Fruit fly (Drosophila melanogaster) whole organism, adult: ENCODE data around the gene Amun.
A peak's percentile ranks its signal among the peaks of the same experiment; 100 is the strongest.

Experiments
- CG11617 ChIP-seq: fragments of 200-800 bp; sonication (Bioruptor generic); optimal IDR thresholded peaks from 2 replicates; lab custom pipeline; 2017; ENCODE audit warnings: mild to moderate bottlenecking, missing biosample characterization, missing genetic modification reagents, missing genetic modification characterization
- CG12768 ChIP-seq: fragments of 200-800 bp; sonication (Bioruptor generic); optimal IDR thresholded peaks from 2 replicates; lab custom pipeline; 2017; ENCODE audit warnings: missing biosample characterization, missing genetic modification characterization, mild to moderate bottlenecking, moderate library complexity, missing genetic modification reagents
- CG14711 ChIP-seq: fragments of 200-800 bp; sonication (Bioruptor generic); optimal IDR thresholded peaks from 2 replicates; lab custom pipeline; 2018; ENCODE audit warnings: missing biosample characterization, mild to moderate bottlenecking, missing genetic modification characterization, moderate library complexity
- CG1620 ChIP-seq: fragments of 200-800 bp; sonication (Bioruptor generic); optimal IDR thresholded peaks from 2 replicates; lab custom pipeline; 2016; ENCODE audit warnings: missing biosample characterization, missing genetic modification characterization
- CG33017 ChIP-seq: fragments of 200-800 bp; sonication (Bioruptor generic); optimal IDR thresholded peaks from 2 replicates; lab custom pipeline; 2018; ENCODE audit warnings: missing biosample characterization, mild to moderate bottlenecking, missing genetic modification characterization, moderate library complexity
- CG5204 ChIP-seq: fragments of 200-800 bp; sonication (Bioruptor generic); optimal IDR thresholded peaks from 2 replicates; lab custom pipeline; 2016; ENCODE audit warnings: missing biosample characterization, missing genetic modification characterization
- CG7045 ChIP-seq: fragments of 200-800 bp; sonication (Bioruptor generic); optimal IDR thresholded peaks from 2 replicates; lab custom pipeline; 2017; ENCODE audit warnings: missing biosample characterization, mild to moderate bottlenecking, missing genetic modification characterization
- CG7101 ChIP-seq: fragments of 200-800 bp; sonication (Bioruptor generic); optimal IDR thresholded peaks from 2 replicates; lab custom pipeline; 2018; ENCODE audit warnings: missing biosample characterization, mild to moderate bottlenecking, missing genetic modification characterization, moderate library complexity
- Clk ChIP-seq: fragments of 200-800 bp; sonication (Bioruptor generic); optimal IDR thresholded peaks from 2 replicates; lab custom pipeline; 2017; ENCODE audit warnings: missing biosample characterization, missing genetic modification characterization
- Crg-1 ChIP-seq: fragments of 200-800 bp; sonication (Bioruptor generic); optimal IDR thresholded peaks from 2 replicates; lab custom pipeline; 2016; ENCODE audit warnings: missing biosample characterization, missing genetic modification characterization
- Hr96 ChIP-seq: fragments of 200-800 bp; sonication (Bioruptor generic); optimal IDR thresholded peaks from 2 replicates; lab custom pipeline; 2016; ENCODE audit warnings: missing biosample characterization, missing genetic modification characterization
- Mnt ChIP-seq: fragments of 200-800 bp; sonication (Bioruptor generic); optimal IDR thresholded peaks from 2 replicates; lab custom pipeline; 2016; ENCODE audit warnings: missing biosample characterization, mild to moderate bottlenecking, missing genetic modification characterization
- bab1 ChIP-seq: fragments of 200-800 bp; sonication (Bioruptor generic); optimal IDR thresholded peaks from 3 replicates; lab custom pipeline; 2019; ENCODE audit warnings: missing biosample characterization, mild to moderate bottlenecking, missing genetic modification characterization, moderate library complexity
- cic ChIP-seq: fragments of 200-800 bp; sonication (Bioruptor generic); optimal IDR thresholded peaks from 2 replicates; lab custom pipeline; 2017; ENCODE audit warnings: missing biosample characterization, mild to moderate bottlenecking, missing genetic modification characterization, moderate library complexity
- cnc ChIP-seq, 2 experiments: fragments of >200 bp; optimal IDR thresholded peaks; 2 replicates each; lab custom pipeline; 2017
- kay ChIP-seq: fragments of 200-800 bp; sonication (Bioruptor generic); peaks from one replicate; lab custom pipeline; 2016; ENCODE audit warnings: missing biosample characterization, missing genetic modification characterization, borderline replicate concordance
- ovo ChIP-seq: fragments of 200-800 bp; sonication (Bioruptor generic); optimal IDR thresholded peaks from 2 replicates; lab custom pipeline; 2016; ENCODE audit warnings: missing biosample characterization, missing genetic modification characterization
- pad ChIP-seq: fragments of 200-800 bp; sonication (Bioruptor generic); optimal IDR thresholded peaks from 3 replicates; lab custom pipeline; 2017; ENCODE audit warnings: missing biosample characterization, missing genetic modification characterization, mild to moderate bottlenecking, moderate library complexity, missing genetic modification reagents
- tj ChIP-seq: fragments of 200-800 bp; sonication (Bioruptor generic); optimal IDR thresholded peaks from 3 replicates; lab custom pipeline; 2017; ENCODE audit warnings: missing biosample characterization, mild to moderate bottlenecking, missing genetic modification characterization, moderate library complexity
- toe ChIP-seq: fragments of 200-800 bp; sonication (Bioruptor generic); optimal IDR thresholded peaks from 2 replicates; lab custom pipeline; 2016; ENCODE audit warnings: missing biosample characterization, missing genetic modification characterization

Gene Amun

DNA sequence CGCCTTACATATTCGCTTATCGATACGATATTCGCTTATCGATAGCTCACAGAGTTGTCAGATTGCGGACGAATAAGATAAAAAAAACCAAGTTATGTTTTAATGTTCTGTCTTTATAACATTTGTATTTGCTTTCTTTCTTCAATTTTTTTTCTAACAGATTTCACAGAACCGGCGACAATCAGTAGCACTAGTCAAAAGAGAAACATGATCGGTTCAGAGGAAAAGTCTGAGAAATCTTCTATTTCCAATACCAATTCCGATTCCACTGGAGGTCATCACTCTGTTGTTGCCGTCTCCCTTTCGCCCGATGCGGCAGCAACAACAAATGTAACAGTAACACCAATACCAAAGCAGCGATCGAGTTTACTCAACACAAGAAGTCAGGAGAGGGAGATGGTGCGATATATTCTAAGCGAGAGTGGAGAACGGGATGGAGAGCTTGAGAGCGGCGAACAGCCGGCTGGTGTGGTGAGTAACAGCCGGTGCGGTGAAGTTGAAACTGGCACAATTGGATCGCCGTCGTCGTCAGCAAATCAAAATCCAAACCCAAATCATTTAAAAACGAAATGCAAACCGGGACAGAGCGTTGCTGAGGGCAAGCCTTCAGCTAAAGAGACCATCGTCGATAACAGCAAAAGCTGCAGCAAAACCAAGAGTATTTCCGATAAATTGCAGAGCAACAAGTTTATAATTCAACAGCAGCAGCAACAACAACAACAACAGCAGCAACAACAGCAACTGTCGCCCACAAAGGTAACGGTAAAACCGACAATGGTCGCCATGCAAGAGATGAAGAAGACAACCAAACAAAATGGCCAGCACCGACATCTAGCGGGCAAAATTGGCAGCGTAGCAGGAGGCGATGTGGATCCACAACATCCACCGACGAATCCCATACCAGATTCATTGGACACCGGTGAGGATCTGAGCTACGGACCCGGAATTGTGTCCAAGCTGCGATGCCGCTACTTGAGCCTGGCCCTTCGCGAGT is 33.5 kb downstream of the Amun start:
- TF ChIP-seq CG7045 (GFP tag; lab: Kevin White, UChicago) (no peak), pad (peak; percentile 97), CG11617 (GFP tag; lab: Kevin White, UChicago) (peak; percentile 49), kay (GFP tag; lab: Kevin White, UChicago) (no peak), Hr96 (GFP tag; lab: Kevin White, UChicago) (peak; percentile 71), bab1 (peak; percentile 76), Crg-1 (GFP tag; lab: Kevin White, UChicago) (peak; percentile 53), CG33017 (tag; lab: Kevin White, UChicago) (no peak), tj (GFP tag; lab: Kevin White, UChicago) (peak; percentile 72), CG7101 (tag; lab: Kevin White, UChicago) (peak; percentile 70), CG1620 (GFP tag; lab: Kevin White, UChicago) (peak; percentile 54), ovo (GFP tag; lab: Kevin White, UChicago) (peak; percentile 90), CG12768 (GFP tag; lab: Kevin White, UChicago) (peak; percentile 18), Clk (GFP tag; lab: Kevin White, UChicago) (no peak), cnc (optimal IDR thresholded peaks at IDR 0.05; lab: Kevin White, UChicago) (no peak), CG14711 (tag; lab: Kevin White, UChicago) (peak; percentile 95), Mnt (GFP tag; lab: Kevin White, UChicago) (peak; percentile 69), toe (GFP tag; lab: Kevin White, UChicago) (peak; percentile 35), cic (GFP tag; lab: Kevin White, UChicago) (peak; percentile 11), CG5204 (GFP tag; lab: Kevin White, UChicago) (no peak)

dm6 chrX:11680405-11680804 is 35.0 kb downstream of the Amun start:
- TF ChIP-seq Mnt (GFP tag; lab: Kevin White, UChicago): no peak
- peak; percentile 9 for TF ChIP-seq CG14711 (tag; lab: Kevin White, UChicago)
- TF ChIP-seq CG5204 (GFP tag; lab: Kevin White, UChicago): no peak
- peak; percentile 74 for TF ChIP-seq bab1
- no peak for TF ChIP-seq CG33017 (tag; lab: Kevin White, UChicago)
- no peak for TF ChIP-seq CG12768 (GFP tag; lab: Kevin White, UChicago)
- TF ChIP-seq tj (GFP tag; lab: Kevin White, UChicago): peak; percentile 59
- TF ChIP-seq CG1620 (GFP tag; lab: Kevin White, UChicago): no peak
- TF ChIP-seq kay (GFP tag; lab: Kevin White, UChicago): no peak

DNA sequence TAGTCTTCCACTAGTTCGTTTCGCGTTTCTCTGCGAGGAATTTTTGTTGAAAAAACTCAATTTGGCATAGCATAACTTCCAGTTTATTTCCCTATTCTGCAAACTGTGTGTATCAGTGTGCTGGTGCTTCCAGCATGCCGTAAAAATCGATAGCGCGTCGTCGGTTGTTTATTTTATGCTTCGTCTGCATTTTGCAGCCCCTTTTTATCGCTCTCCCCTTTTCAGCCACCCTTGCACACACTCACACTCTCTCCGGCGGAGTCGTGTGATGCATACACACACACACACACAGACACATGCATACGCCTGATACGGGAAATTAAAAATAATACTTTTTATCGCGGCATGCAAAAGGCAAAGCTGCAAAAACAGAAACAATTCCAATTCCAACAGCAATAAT is 35.9 kb downstream of the Amun start:
- TF ChIP-seq CG33017 (tag; lab: Kevin White, UChicago) (no peak), toe (GFP tag; lab: Kevin White, UChicago) (no peak), kay (GFP tag; lab: Kevin White, UChicago) (no peak), tj (GFP tag; lab: Kevin White, UChicago) (peak; percentile 98), pad (peak; percentile 95), cic (GFP tag; lab: Kevin White, UChicago) (peak; percentile 15), CG1620 (GFP tag; lab: Kevin White, UChicago) (no peak), Crg-1 (GFP tag; lab: Kevin White, UChicago) (peak; percentile 1), CG11617 (GFP tag; lab: Kevin White, UChicago) (no peak), CG7101 (tag; lab: Kevin White, UChicago) (no peak), CG5204 (GFP tag; lab: Kevin White, UChicago) (no peak), Hr96 (GFP tag; lab: Kevin White, UChicago) (no peak), CG12768 (GFP tag; lab: Kevin White, UChicago) (no peak), Clk (GFP tag; lab: Kevin White, UChicago) (no peak), cnc (optimal IDR thresholded peaks at IDR 0.05; lab: Kevin White, UChicago) (no peak), CG7045 (GFP tag; lab: Kevin White, UChicago) (no peak), CG14711 (tag; lab: Kevin White, UChicago) (no peak), Mnt (GFP tag; lab: Kevin White, UChicago) (peak; percentile 15), ovo (GFP tag; lab: Kevin White, UChicago) (no peak), bab1 (no peak)

DNA sequence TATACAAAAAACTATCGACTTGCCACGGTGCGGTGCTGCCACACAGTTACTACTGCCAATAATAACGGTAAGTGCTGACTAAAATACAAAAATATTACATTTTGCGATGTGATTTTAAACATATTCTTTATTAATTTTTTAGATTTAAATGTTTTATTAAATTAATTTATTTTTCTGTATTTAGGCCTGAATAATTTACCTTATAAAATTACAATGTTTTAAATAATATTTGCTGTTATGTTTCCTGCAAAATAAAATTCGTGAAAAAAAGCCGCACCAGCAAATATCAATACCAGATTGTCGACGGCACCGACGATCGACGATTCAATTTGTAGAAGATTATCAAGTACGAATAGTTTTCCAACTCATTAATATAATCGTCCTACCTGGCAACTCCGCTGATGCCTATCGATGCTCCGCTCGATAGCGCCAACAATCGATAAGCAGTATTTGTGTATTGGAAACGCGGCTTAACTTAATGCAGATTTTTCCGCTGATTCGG is 36.8 kb downstream of the Amun start, which contains the start of the genes Vlet and bif:
Gene Vlet (minus strand): TSS at position 51 of the 502 bp plus-strand sequence.
Gene bif (plus strand): TSS at position 432 of the 502 bp plus-strand sequence.
- TF ChIP-seq Mnt (GFP tag; lab: Kevin White, UChicago) (peak; percentile 48), CG12768 (GFP tag; lab: Kevin White, UChicago) (no peak), bab1 (peak; percentile 62), pad (no peak), cnc (optimal IDR thresholded peaks at IDR 0.05; lab: Kevin White, UChicago) (no peak), toe (GFP tag; lab: Kevin White, UChicago) (peak; percentile 52), Clk (GFP tag; lab: Kevin White, UChicago) (no peak), Crg-1 (GFP tag; lab: Kevin White, UChicago) (peak; percentile 56), CG11617 (GFP tag; lab: Kevin White, UChicago) (peak; percentile 82), ovo (GFP tag; lab: Kevin White, UChicago) (peak; percentile 0), CG33017 (tag; lab: Kevin White, UChicago) (no peak), CG7101 (tag; lab: Kevin White, UChicago) (peak; percentile 69), cic (GFP tag; lab: Kevin White, UChicago) (no peak), Hr96 (GFP tag; lab: Kevin White, UChicago) (peak; percentile 55), kay (GFP tag; lab: Kevin White, UChicago) (peak; percentile 77), tj (GFP tag; lab: Kevin White, UChicago) (peak; percentile 12), CG7045 (GFP tag; lab: Kevin White, UChicago) (peak; percentile 40), CG14711 (tag; lab: Kevin White, UChicago) (peak; percentile 75), CG5204 (GFP tag; lab: Kevin White, UChicago) (peak; percentile 37), CG1620 (GFP tag; lab: Kevin White, UChicago) (peak; percentile 73)
